Fruit fly (Drosophila melanogaster) whole organism, embryonic: ENCODE measurements around the gene CG15170.
A peak's percentile ranks its signal among the peaks of the same experiment; 100 is the strongest.

Experiments used
- CG10274 ChIP-seq: fragments of 200-800 bp; sonication (Bioruptor generic); optimal IDR thresholded peaks from 3 replicates; lab custom pipeline; 2017; ENCODE audit warnings: missing biosample characterization, mild to moderate bottlenecking, missing genetic modification characterization
- CG10431 ChIP-seq: fragments of 200-800 bp; sonication (Bioruptor generic); optimal IDR thresholded peaks from 3 replicates; lab custom pipeline; 2018; ENCODE audit warnings: missing biosample characterization, mild to moderate bottlenecking, missing genetic modification characterization
- CG10979 ChIP-seq: fragments of 200-800 bp; sonication (Bioruptor generic); optimal IDR thresholded peaks from 2 replicates; lab custom pipeline; 2018; ENCODE audit warnings: missing biosample characterization, mild to moderate bottlenecking, missing genetic modification characterization, moderate library complexity
- CG11504 ChIP-seq: fragments of 200-800 bp; sonication (Bioruptor generic); optimal IDR thresholded peaks from 3 replicates; lab custom pipeline; 2019; ENCODE audit warnings: missing biosample characterization, mild to moderate bottlenecking, missing genetic modification characterization, moderate library complexity
- CG11560 ChIP-seq: fragments of 200-800 bp; sonication (Bioruptor generic); IDR thresholded peaks from 3 replicates; pipeline ENCODE4 v1.3.6; 2022; ENCODE audit warnings: missing biosample characterization, missing genetic modification characterization
- CG15269 ChIP-seq: fragments of 200-800 bp; sonication (Bioruptor generic); optimal IDR thresholded peaks from 2 replicates; lab custom pipeline; 2018; ENCODE audit warnings: missing biosample characterization, mild to moderate bottlenecking, missing genetic modification characterization, moderate library complexity
- CG17385 ChIP-seq: fragments of 200-800 bp; sonication (Bioruptor generic); optimal IDR thresholded peaks from 3 replicates; lab custom pipeline; 2018; ENCODE audit warnings: missing biosample characterization, mild to moderate bottlenecking, missing genetic modification characterization
- CG17612 ChIP-seq: fragments of 200-800 bp; sonication (Bioruptor generic); IDR thresholded peaks from 2 replicates; pipeline ENCODE4 v1.3.6; 2022; ENCODE audit warnings: missing biosample characterization, missing genetic modification characterization
- CG1792 ChIP-seq: fragments of 200-800 bp; sonication (Bioruptor generic); optimal IDR thresholded peaks from 2 replicates; lab custom pipeline; 2016; ENCODE audit warnings: missing biosample characterization, missing genetic modification characterization
- CG1832 ChIP-seq: fragments of 200-800 bp; sonication (Bioruptor generic); optimal IDR thresholded peaks from 2 replicates; lab custom pipeline; 2017; ENCODE audit warnings: missing biosample characterization, mild to moderate bottlenecking, missing genetic modification characterization, inconsistent platforms
- CG18619 ChIP-seq: fragments of 200-800 bp; sonication (Bioruptor generic); optimal IDR thresholded peaks from 3 replicates; lab custom pipeline; 2017; ENCODE audit warnings: missing biosample characterization, mild to moderate bottlenecking, missing genetic modification characterization
- CG2120 ChIP-seq: fragments of 200-800 bp; sonication (Bioruptor generic); optimal IDR thresholded peaks from 3 replicates; lab custom pipeline; 2016; ENCODE audit warnings: missing biosample characterization, missing genetic modification characterization
- CG2202 ChIP-seq: fragments of 200-800 bp; sonication (Bioruptor generic); optimal IDR thresholded peaks from 2 replicates; lab custom pipeline; 2018; ENCODE audit warnings: missing biosample characterization, mild to moderate bottlenecking, missing genetic modification characterization
- CG30403 ChIP-seq: fragments of 200-800 bp; sonication (Bioruptor generic); optimal IDR thresholded peaks from 3 replicates; lab custom pipeline; 2016; ENCODE audit warnings: missing biosample characterization, missing genetic modification characterization
- CG31224 ChIP-seq: fragments of 200-800 bp; sonication (Bioruptor generic); IDR thresholded peaks from 2 replicates; pipeline ENCODE4 v1.3.6; 2022; ENCODE audit warnings: missing biosample characterization, missing genetic modification characterization
- CG3847 ChIP-seq: fragments of 200-800 bp; sonication (Bioruptor generic); IDR thresholded peaks from 2 replicates; pipeline ENCODE4 v1.3.6; 2022; ENCODE audit warnings: missing biosample characterization, missing genetic modification characterization
- CG4328 ChIP-seq: fragments of 200-800 bp; sonication (Bioruptor generic); optimal IDR thresholded peaks from 3 replicates; lab custom pipeline; 2017; ENCODE audit warnings: missing biosample characterization, missing genetic modification reagents, missing genetic modification characterization
- CG4360 ChIP-seq: fragments of 200-800 bp; sonication (Bioruptor generic); IDR thresholded peaks from 2 replicates; pipeline ENCODE4 v1.3.6; 2022; ENCODE audit warnings: missing biosample characterization, missing genetic modification characterization
- CG4730 ChIP-seq: fragments of 200-800 bp; sonication (Bioruptor generic); IDR thresholded peaks from 2 replicates; pipeline ENCODE4 v1.3.6; 2022; ENCODE audit warnings: missing biosample characterization, missing genetic modification characterization
- CG5245 ChIP-seq: fragments of 200-800 bp; sonication (Bioruptor generic); optimal IDR thresholded peaks from 3 replicates; lab custom pipeline; 2016; ENCODE audit warnings: missing biosample characterization, missing genetic modification characterization
- CG7556 ChIP-seq: fragments of 200-800 bp; sonication (Bioruptor generic); optimal IDR thresholded peaks from 2 replicates; lab custom pipeline; 2017; ENCODE audit warnings: missing biosample characterization, mild to moderate bottlenecking, missing genetic modification characterization
- CG8478 ChIP-seq: fragments of >200 bp; optimal IDR thresholded peaks from 2 replicates; lab custom pipeline; 2018
- CG9215 ChIP-seq: fragments of 200-800 bp; sonication (Bioruptor generic); IDR thresholded peaks from 2 replicates; pipeline ENCODE4 v1.3.6; 2022; ENCODE audit warnings: missing biosample characterization, missing genetic modification characterization
- CHES-1-like ChIP-seq: fragments of 200-800 bp; sonication (Bioruptor generic); optimal IDR thresholded peaks from 2 replicates; lab custom pipeline; 2016; ENCODE audit warnings: missing biosample characterization, missing genetic modification characterization
- D19A ChIP-seq: fragments of 200-800 bp; optimal IDR thresholded peaks from 3 replicates; lab custom pipeline; 2019; ENCODE audit warnings: missing biosample characterization, mild to moderate bottlenecking, missing genetic modification characterization, moderate library complexity
- Dip2 ChIP-seq: fragments of 200-800 bp; sonication (Bioruptor generic); IDR thresholded peaks from 2 replicates; pipeline ENCODE4 v1.3.6; 2022; ENCODE audit warnings: missing biosample characterization, missing genetic modification characterization
- Dp ChIP-seq: fragments of 200-800 bp; sonication (Bioruptor generic); optimal IDR thresholded peaks from 2 replicates; lab custom pipeline; 2018; ENCODE audit warnings: missing biosample characterization, mild to moderate bottlenecking, missing genetic modification characterization, moderate library complexity
- Hey ChIP-seq: fragments of 200-800 bp; sonication (Bioruptor generic); optimal IDR thresholded peaks from 3 replicates; lab custom pipeline; 2018; ENCODE audit warnings: missing biosample characterization, mild to moderate bottlenecking, missing genetic modification characterization
- Mes4 ChIP-seq: fragments of 200-800 bp; sonication (Bioruptor generic); optimal IDR thresholded peaks from 2 replicates; lab custom pipeline; 2016; ENCODE audit warnings: missing biosample characterization, missing genetic modification characterization
- Pdp1 ChIP-seq, 2 experiments: fragments of 200-800 bp; sonication (Bioruptor generic); optimal IDR thresholded peaks; 3 replicates each; lab custom pipeline; 2016; ENCODE audit warnings: missing biosample characterization in 2 of 2, missing genetic modification characterization in 2 of 2, mild to moderate bottlenecking in 1 of 2, moderate library complexity in 1 of 2
- Rfx ChIP-seq: fragments of 200-800 bp; sonication (Bioruptor generic); IDR thresholded peaks from 2 replicates; pipeline ENCODE4 v1.3.6; 2022; ENCODE audit warnings: missing biosample characterization, missing genetic modification characterization
- ap ChIP-seq: fragments of 200-800 bp; sonication (Bioruptor generic); IDR thresholded peaks from 2 replicates; pipeline ENCODE4 v1.3.6; 2022; ENCODE audit warnings: missing biosample characterization, missing genetic modification characterization
- chif ChIP-seq, 2 experiments: fragments of 200-800 bp; sonication (Bioruptor generic); optimal IDR thresholded peaks; 3 replicates each; lab custom pipeline; 2016; ENCODE audit warnings: missing biosample characterization in 2 of 2, missing genetic modification characterization in 2 of 2
- chm ChIP-seq: fragments of 200-800 bp; sonication (Bioruptor generic); IDR thresholded peaks from 2 replicates; pipeline ENCODE4 v1.3.6; 2022; ENCODE audit warnings: missing biosample characterization, missing genetic modification characterization
- crol ChIP-seq: fragments of 200-800 bp; sonication (Bioruptor generic); IDR thresholded peaks from 2 replicates; pipeline ENCODE4 v1.3.6; 2022; ENCODE audit warnings: missing biosample characterization, missing genetic modification characterization
- ftz-f1 ChIP-seq: fragments of 200-800 bp; sonication (Bioruptor generic); optimal IDR thresholded peaks from 2 replicates; lab custom pipeline; 2016; ENCODE audit warnings: missing biosample characterization, missing genetic modification characterization
- grau ChIP-seq: fragments of 200-800 bp; optimal IDR thresholded peaks from 3 replicates; lab custom pipeline; 2019; ENCODE audit warnings: missing biosample characterization, mild to moderate bottlenecking, missing genetic modification characterization, moderate library complexity
- gsb ChIP-seq: fragments of 200-800 bp; sonication (Bioruptor generic); IDR thresholded peaks from 2 replicates; pipeline ENCODE4 v1.3.6; 2022; ENCODE audit warnings: missing biosample characterization, missing genetic modification characterization
- jing ChIP-seq: fragments of 200-800 bp; sonication (Bioruptor generic); optimal IDR thresholded peaks from 2 replicates; lab custom pipeline; 2018; ENCODE audit warnings: missing biosample characterization, mild to moderate bottlenecking, missing genetic modification characterization
- lola ChIP-seq, 3 experiments: fragments of >200 bp in 2 of 3; fragments of 200-800 bp in 1 of 3; sonication (Bioruptor generic) in 1 of 3; optimal IDR thresholded peaks; 2 replicates each; lab custom pipeline; 2017 to 2019; ENCODE audit warnings: missing biosample characterization in 3 of 3, missing genetic modification characterization in 3 of 3, mild to moderate bottlenecking in 1 of 3, moderate library complexity in 1 of 3
- lov ChIP-seq, 2 experiments: fragments of 200-800 bp in 1 of 2; fragments of >200 bp in 1 of 2; sonication (Bioruptor generic) in 1 of 2; IDR thresholded peaks in 1 of 2; optimal IDR thresholded peaks in 1 of 2; 2 replicates in 1 of 2; 3 replicates in 1 of 2; pipeline versions ENCODE4 v1.3.6 to Lab custom; 2017 to 2022; ENCODE audit warnings: missing biosample characterization in 1 of 2, missing genetic modification characterization in 1 of 2
- nom ChIP-seq: fragments of 200-800 bp; sonication (Bioruptor generic); optimal IDR thresholded peaks from 2 replicates; lab custom pipeline; 2017; ENCODE audit warnings: missing biosample characterization, missing genetic modification characterization, mild to moderate bottlenecking, moderate library complexity, missing genetic modification reagents
- pita ChIP-seq: fragments of 200-800 bp; sonication (Bioruptor generic); optimal IDR thresholded peaks from 2 replicates; lab custom pipeline; 2017; ENCODE audit warnings: missing biosample characterization, mild to moderate bottlenecking, missing genetic modification characterization
- pros ChIP-seq: fragments of 200-800 bp; sonication (Bioruptor generic); optimal IDR thresholded peaks from 3 replicates; lab custom pipeline; 2019; ENCODE audit warnings: missing biosample characterization, mild to moderate bottlenecking, missing genetic modification characterization, moderate library complexity
- schlank ChIP-seq: fragments of 200-800 bp; sonication (Bioruptor generic); optimal IDR thresholded peaks from 2 replicates; lab custom pipeline; 2018; ENCODE audit warnings: missing biosample characterization, mild to moderate bottlenecking, missing genetic modification characterization
- slbo ChIP-seq: fragments of 200-800 bp; sonication (Bioruptor generic); IDR thresholded peaks from 2 replicates; pipeline ENCODE4 v1.3.6; 2022; ENCODE audit warnings: missing biosample characterization, missing genetic modification characterization
- stc ChIP-seq: fragments of 200-800 bp; sonication (Bioruptor generic); IDR thresholded peaks from 2 replicates; pipeline ENCODE4 v1.3.6; 2022; ENCODE audit warnings: missing biosample characterization, missing genetic modification characterization
- tx ChIP-seq: fragments of 200-800 bp; sonication (Bioruptor generic); optimal IDR thresholded peaks from 2 replicates; lab custom pipeline; 2016; ENCODE audit warnings: missing biosample characterization, missing genetic modification characterization
- vvl ChIP-seq: fragments of 200-800 bp; sonication (Bioruptor generic); IDR thresholded peaks from 2 replicates; pipeline ENCODE4 v1.3.6; 2022; ENCODE audit warnings: missing biosample characterization, missing genetic modification characterization
- zen2 ChIP-seq: fragments of 200-800 bp; sonication (Bioruptor generic); IDR thresholded peaks from 3 replicates; pipeline ENCODE4 v1.3.6; 2022; ENCODE audit warnings: missing biosample characterization, missing genetic modification characterization; ENCODE audit not compliant: partially characterized antibody
- zf30C ChIP-seq: fragments of 200-800 bp; sonication (Bioruptor generic); optimal IDR thresholded peaks from 3 replicates; lab custom pipeline; 2018; ENCODE audit warnings: missing biosample characterization, mild to moderate bottlenecking, missing genetic modification characterization

Gene CG15170

DNA sequence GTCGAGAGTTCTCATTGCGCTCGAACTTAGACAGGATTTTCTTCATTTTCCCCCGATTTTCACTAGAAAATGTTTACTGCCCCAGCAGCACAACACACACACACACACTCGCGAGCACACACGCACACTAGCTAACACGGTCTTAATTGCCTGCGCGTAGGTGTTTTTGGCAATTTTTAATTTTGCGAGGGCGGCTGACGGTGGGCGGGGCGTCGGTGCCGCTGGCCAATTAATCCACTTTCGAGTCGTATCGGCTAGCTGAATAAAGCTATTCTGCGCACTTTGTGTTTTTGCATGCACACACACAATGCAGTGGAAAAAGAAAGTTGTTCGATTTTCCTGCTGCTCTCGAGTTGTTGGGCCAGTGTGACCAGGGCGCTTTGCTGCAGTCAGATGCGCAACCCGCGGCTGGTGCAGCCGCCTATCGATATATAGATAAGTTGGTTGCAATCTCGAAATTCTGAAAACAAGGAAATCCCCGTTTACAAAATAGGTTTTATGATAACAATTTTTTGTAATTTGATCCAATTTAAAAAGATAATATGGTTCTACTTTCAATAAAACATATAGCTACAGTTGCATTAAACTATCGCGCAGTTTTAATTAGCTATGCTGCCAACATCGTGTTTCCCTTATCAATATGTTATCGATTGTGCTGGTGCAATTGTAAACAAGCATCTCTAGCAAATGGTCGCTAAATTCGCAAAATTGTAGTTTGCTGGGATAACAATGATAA, 21.5 kb downstream of the CG15170 start, which contains the start of the genes Nak and Tango6 (continued):
- TF ChIP-seq lov (optimal IDR thresholded peaks at IDR 0.05; lab: Kevin White, UChicago) (no peak), lov (GFP tag; IDR thresholded peaks at IDR 0.05; lab: Robert Waterston, UW) (no peak), ftz-f1 (GFP tag; lab: Kevin White, UChicago) (peak; percentile 59), chif (GFP tag; optimal IDR thresholded peaks at IDR 0.05; lab: Kevin White, UChicago) (peak in 1 of 2 experiments; percentile 21), gsb (no peak), CG8478 (lab: Kevin White, UChicago) (no peak), Dp (peak; percentile 35), chm (no peak), Mes4 (GFP tag; lab: Kevin White, UChicago) (no peak), CG5245 (GFP tag; lab: Kevin White, UChicago) (no peak), CG1792 (GFP tag; lab: Kevin White, UChicago) (peak; percentile 41), CG18619 (GFP tag; lab: Kevin White, UChicago) (no peak), Rfx (GFP tag; lab: Robert Waterston, UW) (no peak), CG2202 (tag; lab: Kevin White, UChicago) (no peak), tx (GFP tag; lab: Kevin White, UChicago) (no peak), CG10274 (GFP tag; lab: Kevin White, UChicago) (no peak), pros (no peak), CG10431 (GFP tag; lab: Kevin White, UChicago) (peak; percentile 29), schlank (no peak), CG31224 (no peak), CG15269 (tag; lab: Kevin White, UChicago) (peak; percentile 20), pita (GFP tag; lab: Kevin White, UChicago) (no peak), slbo (GFP tag; lab: Robert Waterston, UW) (peak; percentile 36), CG10979 (tag; lab: Kevin White, UChicago) (no peak), CG4730 (GFP tag; lab: Robert Waterston, UW) (no peak), CG4360 (GFP tag; lab: Robert Waterston, UW) (no peak), CG3847 (GFP tag; lab: Robert Waterston, UW) (peak; percentile 40; the same call in 1 of the 2 replicates), CG30403 (GFP tag; lab: Kevin White, UChicago) (peak; percentile 46), Dip2 (GFP tag; lab: Robert Waterston, UW) (no peak), jing (GFP tag; lab: Kevin White, UChicago) (no peak), lola (GFP tag; optimal IDR thresholded peaks at IDR 0.05; lab: Kevin White, UChicago) (peak in 1 of 3 experiments; percentile 50), CG1832 (GFP tag; lab: Kevin White, UChicago) (no peak), D19A (tag; lab: Kevin White, UChicago) (no peak), CHES-1-like (GFP tag; lab: Kevin White, UChicago) (peak; percentile 48), stc (GFP tag; lab: Robert Waterston, UW) (no peak), CG9215 (no peak), CG11504 (tag; lab: Kevin White, UChicago) (peak; percentile 65), vvl (0 out of 2 replicates have a peak, but pooled peaks have one; percentile 22)

dm6 chr2L:18967897-18968296, 22.1 kb downstream of the CG15170 start:
- TF ChIP-seq CG7556 (GFP tag; lab: Kevin White, UChicago) = no peak
- peak in 1 of 2 experiments; percentile 11 for TF ChIP-seq Pdp1 (GFP tag; optimal IDR thresholded peaks at IDR 0.05; lab: Kevin White, UChicago)
- no peak for TF ChIP-seq CG4328 (GFP tag; lab: Kevin White, UChicago)
- TF ChIP-seq grau = no peak
- no peak for TF ChIP-seq nom (GFP tag; lab: Kevin White, UChicago)
- no peak for TF ChIP-seq zen2 (GFP tag; lab: Robert Waterston, UW)
- TF ChIP-seq Hey = peak; percentile 87
- TF ChIP-seq CG11560 (tag; lab: Robert Waterston, UW) = no peak
- no peak for TF ChIP-seq ap (GFP tag; lab: Robert Waterston, UW)
- TF ChIP-seq CG8478 (lab: Kevin White, UChicago) = no peak
- TF ChIP-seq CG17385 (GFP tag; lab: Kevin White, UChicago) = no peak
- TF ChIP-seq CG2120 (GFP tag; lab: Kevin White, UChicago) = no peak
- TF ChIP-seq crol = no peak
- TF ChIP-seq zf30C (GFP tag; lab: Kevin White, UChicago) = no peak
- no peak for TF ChIP-seq CG17612 (GFP tag; lab: Robert Waterston, UW)
